Fruit fly (Drosophila melanogaster): ENCODE measurements around the gene Myo61F.
A peak's percentile ranks its signal among the peaks of the same experiment; 100 is the strongest.

Gene Myo61F

DNA sequence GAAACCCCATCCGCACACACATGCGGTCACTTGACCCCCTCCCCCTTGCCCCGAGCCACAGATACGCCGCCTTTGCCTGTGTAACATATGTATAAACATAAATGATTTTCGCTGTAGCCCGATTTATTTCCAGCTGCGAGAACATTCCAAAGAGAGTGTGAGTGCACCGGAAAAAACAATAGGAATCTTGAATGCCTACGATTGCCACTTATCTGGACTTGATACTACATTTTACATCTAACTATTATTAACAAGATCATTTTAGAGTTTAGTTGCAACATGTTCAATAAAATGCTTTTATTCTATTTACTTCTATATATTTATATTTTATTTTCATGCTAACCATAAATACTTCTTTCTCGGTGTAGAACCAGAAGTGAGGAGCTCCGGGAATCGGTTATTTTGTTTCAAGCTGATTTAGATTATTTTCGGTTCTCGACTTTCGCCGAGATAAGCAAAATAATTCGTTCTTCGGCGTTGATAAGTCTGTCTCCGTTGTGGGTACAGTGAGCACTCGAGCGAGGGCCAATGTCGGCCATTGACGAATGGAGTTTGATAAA lies 18.1 kb upstream of the Myo61F start (continued):
- TF ChIP-seq HLHmδ (GFP tag; optimal IDR thresholded peaks at IDR 0.05) (no peak), ken (GFP tag; IDR thresholded peaks at IDR 0.05) (peak; percentile 72; the same call in 2 of the 3 replicates), zfh1 (GFP tag; IDR thresholded peaks at IDR 0.05) (peak; percentile 86), CG6854 (GFP tag; optimal IDR thresholded peaks at IDR 0.05) (peak; percentile 57), Nf-YA (GFP tag; IDR thresholded peaks at IDR 0.05) (no peak), Asciz (GFP tag; optimal IDR thresholded peaks at IDR 0.05) (peak; percentile 74), Ets65A (GFP tag) (no peak), exex (tag; optimal IDR thresholded peaks at IDR 0.05) (peak; percentile 31), CG5953 (GFP tag; IDR thresholded peaks at IDR 0.05) (peak; percentile 56), Xbp1 (GFP tag; optimal IDR thresholded peaks at IDR 0.05) (peak; percentile 76), schlank (tag; optimal IDR thresholded peaks at IDR 0.05) (no peak), Opbp (GFP tag; IDR thresholded peaks at IDR 0.05; ENCODE audit: partially characterized antibody) (no peak), gt (GFP tag; IDR thresholded peaks at IDR 0.05) (no peak), gcm2 (GFP tag; optimal IDR thresholded peaks at IDR 0.05) (peak; percentile 7), Oli (tag; optimal IDR thresholded peaks at IDR 0.05) (peak; percentile 83), CG17802 (tag; optimal IDR thresholded peaks at IDR 0.05) (peak; percentile 29), CG6654 (GFP tag; optimal IDR thresholded peaks at IDR 0.05) (peak; percentile 46), D19B (GFP tag; optimal IDR thresholded peaks at IDR 0.05) (peak; percentile 18), sc (optimal IDR thresholded peaks at IDR 0.05) (no peak), sc (GFP tag; optimal IDR thresholded peaks at IDR 0.05) (peak; percentile 79), CG4854 (GFP tag; optimal IDR thresholded peaks at IDR 0.05) (peak; percentile 25), Abd-B (GFP tag; optimal IDR thresholded peaks at IDR 0.05) (peak; percentile 32), bcd (GFP tag; optimal IDR thresholded peaks at IDR 0.05) (peak; percentile 79), Mrtf (GFP tag; IDR thresholded peaks at IDR 0.05) (peak; percentile 70; the same call in 1 of the 3 replicates), MTF-1 (GFP tag; optimal IDR thresholded peaks at IDR 0.05; ENCODE audit: borderline replicate concordance) (peak; percentile 21), Doc2 (GFP tag; IDR thresholded peaks at IDR 0.05) (no peak), CG3995 (GFP tag; optimal IDR thresholded peaks at IDR 0.05) (no peak), Side (GFP tag; optimal IDR thresholded peaks at IDR 0.05) (no peak), sisA (GFP tag; IDR thresholded peaks at IDR 0.05) (peak; percentile 62), CG13775 (GFP tag; optimal IDR thresholded peaks at IDR 0.05) (peak; percentile 72), gem (tag; optimal IDR thresholded peaks at IDR 0.05) (peak; percentile 92), CG18599 (GFP tag; optimal IDR thresholded peaks at IDR 0.05) (peak; percentile 90), CG7372 (GFP tag; IDR thresholded peaks at IDR 0.05) (peak; percentile 33; the same call in 1 of the 2 replicates), Dad (GFP tag; optimal IDR thresholded peaks at IDR 0.05) (no peak), Ssrp (tag; optimal IDR thresholded peaks at IDR 0.05) (peak; percentile 82), CG8388 (GFP tag; optimal IDR thresholded peaks at IDR 0.05) (peak; percentile 88), fu2 (GFP tag; optimal IDR thresholded peaks at IDR 0.05) (no peak), salm (tag; optimal IDR thresholded peaks at IDR 0.05) (peak; percentile 72), CG1602 (GFP tag; optimal IDR thresholded peaks at IDR 0.05) (peak; percentile 80), CG17359 (tag; optimal IDR thresholded peaks at IDR 0.05) (peak; percentile 87), CG10959 (GFP tag; IDR thresholded peaks at IDR 0.05) (peak; percentile 82), mld (GFP tag; IDR thresholded peaks at IDR 0.05; ENCODE audit: partially characterized antibody) (no peak), z (GFP tag; IDR thresholded peaks at IDR 0.05) (no peak), CG15696 (tag; optimal IDR thresholded peaks at IDR 0.05) (peak; percentile 86), ara (GFP tag; IDR thresholded peaks at IDR 0.05) (peak; percentile 92), unpg (GFP tag; optimal IDR thresholded peaks at IDR 0.05) (peak; percentile 88), az2 (GFP tag; optimal IDR thresholded peaks at IDR 0.05) (peak; percentile 75), ab (GFP tag; optimal IDR thresholded peaks at IDR 0.05) (no peak), cas (GFP tag; IDR thresholded peaks at IDR 0.05) (no peak), CG8359 (GFP tag; optimal IDR thresholded peaks at IDR 0.05; ENCODE audit: borderline replicate concordance) (peak; percentile 62)

All from whole organism, embryonic.